Fruit fly (Drosophila melanogaster) S2 (cell line): ENCODE data around the gene Hel89B.

Source experiments
- CG8478 ChIP-seq: fragments of >200 bp; optimal IDR thresholded peaks from 2 replicates; lab custom pipeline; 2018
- CTCF ChIP-seq, 2 experiments: fragments of >200 bp; optimal IDR thresholded peaks; 2 replicates each; lab custom pipeline; 2018

Gene Hel89B

dm6 chr3R:16025587-16026223 lies 52.6 kb downstream of the Hel89B start, which contains the start of gene pnr:
Gene pnr (plus strand): TSS chr3R:16026079.
- TF ChIP-seq CG8478 (no peak), CTCF (optimal IDR thresholded peaks at IDR 0.05; lab: Kevin White, UChicago) (peak in 1 of 2 experiments; percentile 3)

dm6 chr3R:16028651-16029050 lies 55.6 kb downstream of the Hel89B start:
- TF ChIP-seq CG8478: no peak
- TF ChIP-seq CTCF (optimal IDR thresholded peaks at IDR 0.05; lab: Kevin White, UChicago): no peak

- no peak for TF ChIP-seq CTCF (optimal IDR thresholded peaks at IDR 0.05; lab: Kevin White, UChicago)
- no peak for TF ChIP-seq CG8478
Observed at dm6 chr3R:16029584-16029983, 56.5 kb downstream of the Hel89B start.

- no peak for TF ChIP-seq CTCF (optimal IDR thresholded peaks at IDR 0.05; lab: Kevin White, UChicago)
- TF ChIP-seq CG8478: no peak
Observed at dm6 chr3R:16030445-16030844, 57.3 kb downstream of the Hel89B start.
